Fruit fly (Drosophila melanogaster) whole organism, embryonic: Measurements from ENCODE around the gene Cda5.

Experiments used
- Bdp1 ChIP-seq: fragments of 200-800 bp; sonication (Bioruptor generic); optimal IDR thresholded peaks from 3 replicates; lab custom pipeline; 2016; ENCODE audit warnings: missing biosample characterization, missing genetic modification characterization
- Bgb ChIP-seq: fragments of 200-800 bp; sonication (Bioruptor generic); IDR thresholded peaks from 2 replicates; pipeline ENCODE4 v1.3.6; 2022; ENCODE audit warnings: missing biosample characterization, missing genetic modification characterization; ENCODE audit not compliant: partially characterized antibody
- Bteb2 ChIP-seq: fragments of 200-800 bp; sonication (Bioruptor generic); optimal IDR thresholded peaks from 2 replicates; lab custom pipeline; 2016; ENCODE audit warnings: missing biosample characterization, missing genetic modification characterization
- CG10959 ChIP-seq: fragments of 200-800 bp; sonication (Bioruptor generic); IDR thresholded peaks from 2 replicates; pipeline ENCODE4 v1.3.6; 2022; ENCODE audit warnings: missing biosample characterization, missing genetic modification characterization
- CG14667 ChIP-seq: fragments of 200-800 bp; sonication (Bioruptor generic); IDR thresholded peaks from 2 replicates; pipeline ENCODE4 v1.3.6; 2022; ENCODE audit warnings: missing biosample characterization, missing genetic modification characterization
- CG15514 ChIP-seq: fragments of 200-800 bp; sonication (Bioruptor generic); optimal IDR thresholded peaks from 3 replicates; lab custom pipeline; 2017; ENCODE audit warnings: missing biosample characterization, missing genetic modification characterization, mild to moderate bottlenecking, moderate library complexity, missing genetic modification reagents
- CG17568 ChIP-seq: fragments of 200-800 bp; sonication (Bioruptor generic); optimal IDR thresholded peaks from 2 replicates; lab custom pipeline; 2018; ENCODE audit warnings: missing biosample characterization, mild to moderate bottlenecking, missing genetic modification characterization, moderate library complexity
- CG1792 ChIP-seq: fragments of 200-800 bp; sonication (Bioruptor generic); optimal IDR thresholded peaks from 2 replicates; lab custom pipeline; 2016; ENCODE audit warnings: missing biosample characterization, missing genetic modification characterization
- CG18262 ChIP-seq: fragments of 200-800 bp; optimal IDR thresholded peaks from 3 replicates; lab custom pipeline; 2019; ENCODE audit warnings: missing biosample characterization, mild to moderate bottlenecking, missing genetic modification characterization, moderate library complexity
- CG2129 ChIP-seq: fragments of 200-800 bp; sonication (Bioruptor generic); IDR thresholded peaks from 2 replicates; pipeline ENCODE4 v1.3.6; 2022; ENCODE audit warnings: missing biosample characterization, missing genetic modification characterization; ENCODE audit not compliant: partially characterized antibody
- CG3281 ChIP-seq: fragments of 200-800 bp; sonication (Bioruptor generic); optimal IDR thresholded peaks from 3 replicates; lab custom pipeline; 2017; ENCODE audit warnings: missing biosample characterization, mild to moderate bottlenecking, missing genetic modification characterization
- CG7372 ChIP-seq: fragments of 200-800 bp; sonication (Bioruptor generic); IDR thresholded peaks from 2 replicates; pipeline ENCODE4 v1.3.6; 2022; ENCODE audit warnings: missing biosample characterization, missing genetic modification characterization
- CG7745 ChIP-seq: fragments of 200-800 bp; sonication (Bioruptor generic); optimal IDR thresholded peaks from 2 replicates; lab custom pipeline; 2018; ENCODE audit warnings: missing biosample characterization, mild to moderate bottlenecking, missing genetic modification characterization, moderate library complexity
- CG7786 ChIP-seq: fragments of 200-800 bp; sonication (Bioruptor generic); optimal IDR thresholded peaks from 2 replicates; lab custom pipeline; 2016; ENCODE audit warnings: missing biosample characterization, missing genetic modification characterization
- CG8089 ChIP-seq: fragments of 200-800 bp; sonication (Bioruptor generic); optimal IDR thresholded peaks from 3 replicates; lab custom pipeline; 2016; ENCODE audit warnings: missing biosample characterization, missing genetic modification characterization
- CrebB ChIP-seq: fragments of 200-800 bp; sonication (Bioruptor generic); optimal IDR thresholded peaks from 3 replicates; lab custom pipeline; 2018; ENCODE audit warnings: missing biosample characterization, mild to moderate bottlenecking, missing genetic modification characterization
- ERR ChIP-seq: fragments of 200-800 bp; sonication (Bioruptor generic); optimal IDR thresholded peaks from 2 replicates; lab custom pipeline; 2016; ENCODE audit warnings: missing biosample characterization, missing genetic modification characterization
- GATAe ChIP-seq: fragments of 200-800 bp; sonication (Bioruptor generic); conservative IDR thresholded peaks from 2 replicates; pipeline ENCODE4 v1.3.6; 2022; ENCODE audit warnings: missing biosample characterization, missing genetic modification characterization
- HmgZ ChIP-seq: fragments of 200-800 bp; sonication (Bioruptor generic); optimal IDR thresholded peaks from 2 replicates; lab custom pipeline; 2018; ENCODE audit warnings: missing biosample characterization, mild to moderate bottlenecking, missing genetic modification characterization
- NC2β ChIP-seq: fragments of 200-800 bp; sonication (Bioruptor generic); optimal IDR thresholded peaks from 2 replicates; lab custom pipeline; 2016; ENCODE audit warnings: missing biosample characterization, missing genetic modification characterization
- Nf-YA ChIP-seq: fragments of 200-800 bp; sonication (Bioruptor generic); IDR thresholded peaks from 2 replicates; pipeline ENCODE4 v1.3.6; 2022; ENCODE audit warnings: missing biosample characterization, missing genetic modification characterization
- Pdp1 ChIP-seq, 2 experiments: fragments of 200-800 bp; sonication (Bioruptor generic); optimal IDR thresholded peaks; 3 replicates each; lab custom pipeline; 2016; ENCODE audit warnings: missing biosample characterization in 2 of 2, missing genetic modification characterization in 2 of 2, mild to moderate bottlenecking in 1 of 2, moderate library complexity in 1 of 2
- Rfx ChIP-seq: fragments of 200-800 bp; sonication (Bioruptor generic); IDR thresholded peaks from 2 replicates; pipeline ENCODE4 v1.3.6; 2022; ENCODE audit warnings: missing biosample characterization, missing genetic modification characterization
- Rx ChIP-seq: fragments of 200-800 bp; sonication (Bioruptor generic); IDR thresholded peaks from 2 replicates; pipeline ENCODE4 v1.3.6; 2022; ENCODE audit warnings: missing biosample characterization, missing genetic modification characterization
- al ChIP-seq: fragments of 200-800 bp; sonication (Bioruptor generic); IDR thresholded peaks from 2 replicates; pipeline ENCODE4 v1.3.6; 2022; ENCODE audit warnings: missing biosample characterization, missing genetic modification characterization
- amos ChIP-seq: fragments of 200-800 bp; sonication (Bioruptor generic); IDR thresholded peaks from 2 replicates; pipeline ENCODE4 v1.3.6; 2022; ENCODE audit warnings: missing biosample characterization, missing genetic modification characterization; ENCODE audit not compliant: partially characterized antibody
- bbx ChIP-seq: fragments of 200-800 bp; sonication (Bioruptor generic); IDR thresholded peaks from 2 replicates; pipeline ENCODE4 v1.3.6; 2022; ENCODE audit warnings: missing biosample characterization, missing genetic modification characterization; ENCODE audit not compliant: partially characterized antibody
- btn ChIP-seq: fragments of 200-800 bp; sonication (Bioruptor generic); optimal IDR thresholded peaks from 2 replicates; lab custom pipeline; 2016; ENCODE audit warnings: missing biosample characterization, missing genetic modification characterization
- chif ChIP-seq, 2 experiments: fragments of 200-800 bp; sonication (Bioruptor generic); optimal IDR thresholded peaks; 3 replicates each; lab custom pipeline; 2016; ENCODE audit warnings: missing biosample characterization in 2 of 2, missing genetic modification characterization in 2 of 2
- chm ChIP-seq: fragments of 200-800 bp; sonication (Bioruptor generic); IDR thresholded peaks from 2 replicates; pipeline ENCODE4 v1.3.6; 2022; ENCODE audit warnings: missing biosample characterization, missing genetic modification characterization
- cwo ChIP-seq: fragments of 200-800 bp; sonication (Bioruptor generic); optimal IDR thresholded peaks from 3 replicates; lab custom pipeline; 2017; ENCODE audit warnings: missing biosample characterization, missing genetic modification characterization, mild to moderate bottlenecking, moderate library complexity, missing genetic modification reagents
- da ChIP-seq: fragments of 200-800 bp; sonication (Bioruptor generic); optimal IDR thresholded peaks from 2 replicates; lab custom pipeline; 2016; ENCODE audit warnings: missing biosample characterization, missing genetic modification characterization
- eve ChIP-seq, 2 experiments: fragments of >200 bp; optimal IDR thresholded peaks; 2 replicates each; lab custom pipeline; 2017; ENCODE audit warnings: missing biosample characterization in 2 of 2, missing genetic modification characterization in 2 of 2
- gcm2 ChIP-seq: fragments of 200-800 bp; sonication (Bioruptor generic); optimal IDR thresholded peaks from 2 replicates; lab custom pipeline; 2016; ENCODE audit warnings: missing biosample characterization, missing genetic modification characterization
- insv ChIP-seq, 2 experiments: fragments of 200-800 bp; sonication (Bioruptor generic); optimal IDR thresholded peaks; 3 replicates each; lab custom pipeline; 2016 to 2018; ENCODE audit warnings: missing biosample characterization in 2 of 2, missing genetic modification characterization in 2 of 2
- kah ChIP-seq: fragments of 200-800 bp; sonication (Bioruptor generic); optimal IDR thresholded peaks from 2 replicates; lab custom pipeline; 2018; ENCODE audit warnings: missing biosample characterization, mild to moderate bottlenecking, missing genetic modification characterization
- lbe ChIP-seq: fragments of 200-800 bp; sonication (Bioruptor generic); optimal IDR thresholded peaks from 2 replicates; lab custom pipeline; 2016; ENCODE audit warnings: missing biosample characterization, mild to moderate bottlenecking, missing genetic modification characterization
- lov ChIP-seq, 2 experiments: fragments of 200-800 bp in 1 of 2; fragments of >200 bp in 1 of 2; sonication (Bioruptor generic) in 1 of 2; IDR thresholded peaks in 1 of 2; optimal IDR thresholded peaks in 1 of 2; 2 replicates in 1 of 2; 3 replicates in 1 of 2; pipeline versions ENCODE4 v1.3.6 to Lab custom; 2017 to 2022; ENCODE audit warnings: missing biosample characterization in 1 of 2, missing genetic modification characterization in 1 of 2
- nerfin-2 ChIP-seq: fragments of 200-800 bp; sonication (Bioruptor generic); IDR thresholded peaks from 2 replicates; pipeline ENCODE4 v1.3.6; 2022; ENCODE audit warnings: missing biosample characterization, missing genetic modification characterization; ENCODE audit not compliant: partially characterized antibody
- org-1 ChIP-seq: fragments of 200-800 bp; sonication (Bioruptor generic); optimal IDR thresholded peaks from 2 replicates; lab custom pipeline; 2017; ENCODE audit warnings: missing biosample characterization, missing genetic modification characterization
- prd ChIP-seq, 3 experiments: fragments of >200 bp in 2 of 3; fragments of 200-800 bp in 1 of 3; sonication (Bioruptor generic) in 1 of 3; optimal IDR thresholded peaks in 2 of 3; IDR thresholded peaks in 1 of 3; 2 replicates in 2 of 3; 3 replicates in 1 of 3; pipeline versions ENCODE4 v1.3.6 to Lab custom; 2017 to 2022; ENCODE audit warnings: missing biosample characterization in 1 of 3, missing genetic modification characterization in 1 of 3
- scrt ChIP-seq: fragments of 200-800 bp; sonication (Bioruptor generic); optimal IDR thresholded peaks from 2 replicates; lab custom pipeline; 2018; ENCODE audit warnings: missing biosample characterization, mild to moderate bottlenecking, missing genetic modification characterization, moderate library complexity
- sens ChIP-seq: fragments of 200-800 bp; sonication (Bioruptor generic); peaks from one replicate; lab custom pipeline; 2016; ENCODE audit warnings: missing biosample characterization, missing genetic modification characterization
- so ChIP-seq: fragments of 200-800 bp; sonication (Bioruptor generic); IDR thresholded peaks from 3 replicates; pipeline ENCODE4 v1.3.6; 2022; ENCODE audit warnings: missing biosample characterization, missing genetic modification characterization
- unc-4 ChIP-seq: fragments of 200-800 bp; sonication (Bioruptor generic); IDR thresholded peaks from 2 replicates; pipeline ENCODE4 v1.3.6; 2022; ENCODE audit warnings: missing biosample characterization, missing genetic modification characterization; ENCODE audit not compliant: partially characterized antibody
- wor ChIP-seq: fragments of 200-800 bp; sonication (Bioruptor generic); IDR thresholded peaks from 2 replicates; pipeline ENCODE4 v1.3.6; 2022; ENCODE audit warnings: missing biosample characterization, missing genetic modification characterization
- zfh1 ChIP-seq: fragments of 200-800 bp; sonication (Bioruptor generic); IDR thresholded peaks from 3 replicates; pipeline ENCODE4 v1.3.6; 2022; ENCODE audit warnings: missing biosample characterization, missing genetic modification characterization

Cda5 gene

dm6 chr2L:67279-67657 is 2.1 kb upstream of the Cda5 start:
- no peak for TF ChIP-seq unc-4 (GFP tag; lab: Robert Waterston, UW)
- no peak for TF ChIP-seq lov (optimal IDR thresholded peaks at IDR 0.05; lab: Kevin White, UChicago)
- 0 out of 3 replicates have a peak, but pooled peaks have one; percentile 36 for TF ChIP-seq lov (GFP tag; IDR thresholded peaks at IDR 0.05; lab: Robert Waterston, UW)
- TF ChIP-seq chm (GFP tag; lab: Robert Waterston, UW), result 0 out of 2 replicates have a peak, but pooled peaks have one; percentile 55
- no peak for TF ChIP-seq org-1 (GFP tag; lab: Kevin White, UChicago)
- TF ChIP-seq lbe (GFP tag; lab: Kevin White, UChicago), result no peak
- TF ChIP-seq CG7745, result no peak
- no peak for TF ChIP-seq CG7372
- no peak for TF ChIP-seq Pdp1 (GFP tag; optimal IDR thresholded peaks at IDR 0.05; lab: Kevin White, UChicago)
- peak in 1 of 2 experiments; percentile 58 for TF ChIP-seq eve (GFP tag; optimal IDR thresholded peaks at IDR 0.05; lab: Kevin White, UChicago)
- TF ChIP-seq CG1792 (GFP tag; lab: Kevin White, UChicago), result no peak
- no peak for TF ChIP-seq bbx
- TF ChIP-seq CG3281 (GFP tag; lab: Kevin White, UChicago), result no peak
- no peak for TF ChIP-seq Rx (GFP tag; lab: Robert Waterston, UW)

- TF ChIP-seq CG10959 (GFP tag; lab: Robert Waterston, UW), result no peak
- no peak for TF ChIP-seq zfh1
- TF ChIP-seq Nf-YA (GFP tag; lab: Robert Waterston, UW), result no peak
- no peak for TF ChIP-seq CG8089 (GFP tag; lab: Kevin White, UChicago)
- peak; percentile 2 for TF ChIP-seq CG17568
- no peak for TF ChIP-seq GATAe
- no peak for TF ChIP-seq CG7786
- TF ChIP-seq so, result peak; percentile 35; the same call in 1 of the 3 replicates
- TF ChIP-seq NC2β (GFP tag; lab: Kevin White, UChicago), result no peak
- no peak for TF ChIP-seq amos
- TF ChIP-seq wor (GFP tag; lab: Robert Waterston, UW), result no peak
- peak; percentile 68 for TF ChIP-seq HmgZ (tag; lab: Kevin White, UChicago)
- peak; percentile 14 for TF ChIP-seq CG15514 (GFP tag; lab: Kevin White, UChicago)
- TF ChIP-seq Bteb2 (GFP tag; lab: Kevin White, UChicago), result no peak
- TF ChIP-seq btn (GFP tag; lab: Kevin White, UChicago), result no peak
- TF ChIP-seq CrebB, result peak; percentile 36
- TF ChIP-seq Rfx, result peak; percentile 52; the same call in 1 of the 2 replicates
- TF ChIP-seq CG18262 (tag; lab: Kevin White, UChicago), result peak; percentile 1
- TF ChIP-seq CG14667 (GFP tag; lab: Robert Waterston, UW), result no peak
- no peak for TF ChIP-seq Bdp1 (GFP tag; lab: Kevin White, UChicago)
- TF ChIP-seq ERR (GFP tag; lab: Kevin White, UChicago), result no peak
- TF ChIP-seq al (GFP tag; lab: Robert Waterston, UW), result no peak
- peak; percentile 23 for TF ChIP-seq gcm2 (GFP tag; lab: Kevin White, UChicago)
- no peak for TF ChIP-seq nerfin-2 (GFP tag; lab: Robert Waterston, UW)
- peak; percentile 74 for TF ChIP-seq scrt (GFP tag; lab: Kevin White, UChicago)
- no peak for TF ChIP-seq cwo (GFP tag; lab: Kevin White, UChicago)
- TF ChIP-seq prd (optimal IDR thresholded peaks at IDR 0.05; lab: Kevin White, UChicago), result no peak
- TF ChIP-seq prd (GFP tag; IDR thresholded peaks at IDR 0.05; lab: Robert Waterston, UW), result no peak
- TF ChIP-seq sens (GFP tag; lab: Kevin White, UChicago), result peak; percentile 84
- TF ChIP-seq insv (GFP tag; optimal IDR thresholded peaks at IDR 0.05; lab: Kevin White, UChicago), result peak in 1 of 2 experiments; percentile 40
- no peak for TF ChIP-seq chif (GFP tag; optimal IDR thresholded peaks at IDR 0.05; lab: Kevin White, UChicago)
- TF ChIP-seq Bgb, result peak; percentile 31; the same call in 1 of the 2 replicates
- TF ChIP-seq kah (GFP tag; lab: Kevin White, UChicago), result peak; percentile 26
- TF ChIP-seq CG2129 (GFP tag; lab: Robert Waterston, UW), result no peak
- TF ChIP-seq da (GFP tag; lab: Kevin White, UChicago), result no peak
These were observed 1.4 kb upstream of the Cda5 start, which contains the start of gene dbr for dm6 chr2L:66369-67278. Gene dbr, plus strand, starts transcription at chr2L:66482.
